Worm (Caenorhabditis elegans): ENCODE results near the gene trul-1.

ce11 chrII:303927-304711 lies 21.7 kb upstream of the trul-1 start:
- TF ChIP-seq F52B5.7 (tag; optimal IDR thresholded peaks at IDR 0.05): no peak
- TF ChIP-seq unc-130 (GFP tag; optimal IDR thresholded peaks at IDR 0.05): no peak
- no peak for TF ChIP-seq unc-62 (GFP tag; optimal IDR thresholded peaks at IDR 0.05)
- no peak for TF ChIP-seq ama-1 (optimal IDR thresholded peaks at IDR 0.05)
- no peak for TF ChIP-seq ama-1 (GFP tag; optimal IDR thresholded peaks at IDR 0.05)
- TF ChIP-seq lin-26 (GFP tag; IDR thresholded peaks at IDR 0.05): no peak
- TF ChIP-seq F37B4.10 (GFP tag; IDR thresholded peaks at IDR 0.05): no peak
- no peak for TF ChIP-seq nhr-120 (GFP tag; IDR thresholded peaks at IDR 0.05)
- no peak for TF ChIP-seq snpc-4 (GFP tag; optimal IDR thresholded peaks at IDR 0.05)
- TF ChIP-seq snpc-4 (tag; optimal IDR thresholded peaks at IDR 0.05): no peak
- no peak for TF ChIP-seq pha-4 (tag; optimal IDR thresholded peaks at IDR 0.05)

All from whole organism, young adult.